Fruit fly (Drosophila melanogaster): ENCODE measurements around the gene Nepl5.

Nepl5 gene

dm6 chr2L:6351809-6352182, 29.3 kb upstream of the Nepl5 start:
- TF ChIP-seq crc (GFP tag; optimal IDR thresholded peaks at IDR 0.05) (peak; percentile 78), gro (GFP tag; optimal IDR thresholded peaks at IDR 0.05) (peak; percentile 83), CG12236 (GFP tag; optimal IDR thresholded peaks at IDR 0.05) (peak; percentile 29), Sox100B (GFP tag; optimal IDR thresholded peaks at IDR 0.05) (peak; percentile 79), Gug (GFP tag; IDR thresholded peaks at IDR 0.05) (peak; percentile 74; the same call in 3 of the 4 replicates), CG8281 (tag; optimal IDR thresholded peaks at IDR 0.05) (peak; percentile 60), CG8765 (GFP tag; IDR thresholded peaks at IDR 0.05) (peak; percentile 55; the same call in 1 of the 2 replicates), CG17361 (GFP tag; IDR thresholded peaks at IDR 0.05) (peak; percentile 71; the same call in 2 of the 3 replicates), mam (GFP tag; optimal IDR thresholded peaks at IDR 0.05) (peak; percentile 96), CG2116 (GFP tag; optimal IDR thresholded peaks at IDR 0.05) (no peak), luna (GFP tag; optimal IDR thresholded peaks at IDR 0.05) (peak; percentile 73), CG9215 (GFP tag; IDR thresholded peaks at IDR 0.05) (peak; percentile 91), gt (GFP tag; IDR thresholded peaks at IDR 0.05) (peak; percentile 38; the same call in 1 of the 2 replicates), CG10979 (tag; optimal IDR thresholded peaks at IDR 0.05) (peak; percentile 74), tx (GFP tag; optimal IDR thresholded peaks at IDR 0.05) (peak; percentile 74), Neu2 (GFP tag; optimal IDR thresholded peaks at IDR 0.05; ENCODE audit: borderline replicate concordance) (no peak), CG16779 (GFP tag; IDR thresholded peaks at IDR 0.05) (peak; percentile 55; the same call in 1 of the 2 replicates), Hsf (GFP tag; optimal IDR thresholded peaks at IDR 0.05) (peak; percentile 80), unpg (GFP tag; optimal IDR thresholded peaks at IDR 0.05) (peak; percentile 83), Hmr (GFP tag; optimal IDR thresholded peaks at IDR 0.05) (peak; percentile 90), CG42726 (GFP tag; IDR thresholded peaks at IDR 0.05; ENCODE audit: partially characterized antibody) (no peak), bigmax (GFP tag; optimal IDR thresholded peaks at IDR 0.05) (no peak), Atf3 (GFP tag; optimal IDR thresholded peaks at IDR 0.05) (peak; percentile 56), toy (GFP tag; IDR thresholded peaks at IDR 0.05) (peak; percentile 82), sug (tag; optimal IDR thresholded peaks at IDR 0.05) (peak; percentile 96), CG17328 (GFP tag; IDR thresholded peaks at IDR 0.05) (peak; percentile 36), CG30403 (GFP tag; optimal IDR thresholded peaks at IDR 0.05) (peak; percentile 93), Awh (GFP tag; IDR thresholded peaks at IDR 0.05) (no peak), CG7271 (tag; optimal IDR thresholded peaks at IDR 0.05) (no peak), CG8944 (GFP tag; optimal IDR thresholded peaks at IDR 0.05) (peak; percentile 62), B-H2 (GFP tag; optimal IDR thresholded peaks at IDR 0.05) (peak; percentile 88), ash1 (GFP tag; optimal IDR thresholded peaks at IDR 0.05) (no peak), HLHmδ (GFP tag; optimal IDR thresholded peaks at IDR 0.05) (no peak), Xbp1 (GFP tag; optimal IDR thresholded peaks at IDR 0.05) (peak; percentile 72), mld (GFP tag; IDR thresholded peaks at IDR 0.05; ENCODE audit: partially characterized antibody) (no peak), phol (tag; optimal IDR thresholded peaks at IDR 0.05) (peak; percentile 79), Dad (GFP tag; optimal IDR thresholded peaks at IDR 0.05) (peak; percentile 59), CG10147 (GFP tag; optimal IDR thresholded peaks at IDR 0.05) (peak; percentile 84), CrebB (tag; optimal IDR thresholded peaks at IDR 0.05) (peak; percentile 73), trh (GFP tag; optimal IDR thresholded peaks at IDR 0.05) (peak; percentile 41), gfzf (GFP tag; optimal IDR thresholded peaks at IDR 0.05) (no peak), stc (GFP tag; IDR thresholded peaks at IDR 0.05) (peak; percentile 77), ems (GFP tag; optimal IDR thresholded peaks at IDR 0.05) (peak; percentile 89), Fer2 (tag; optimal IDR thresholded peaks at IDR 0.05) (peak; percentile 83), CG7786 (GFP tag; optimal IDR thresholded peaks at IDR 0.05) (peak; percentile 79), unc-4 (GFP tag; IDR thresholded peaks at IDR 0.05; ENCODE audit: partially characterized antibody) (no peak), CG4360 (GFP tag; IDR thresholded peaks at IDR 0.05) (no peak), CG9817 (tag; optimal IDR thresholded peaks at IDR 0.05) (peak; percentile 94), CkIIα-i1 (GFP tag; IDR thresholded peaks at IDR 0.05) (no peak), hb (GFP tag; IDR thresholded peaks at IDR 0.05; ENCODE audit: partially characterized antibody) (no peak), Rx (GFP tag; IDR thresholded peaks at IDR 0.05) (peak; percentile 82)

Data from whole organism, embryonic.